Worm (Caenorhabditis elegans) whole organism, L4 larva: Measurements from ENCODE around the gene K08B12.1.

ENCODE experiments used
- F10B5.3 ChIP-seq: sonication (generic microtip); optimal IDR thresholded peaks from 2 replicates; lab custom pipeline; 2016; ENCODE audit warnings: mild to moderate bottlenecking, missing genetic modification characterization, missing compliant biosample characterization
- F26F4.8 ChIP-seq: fragments of 200-800 bp; sonication (Bioruptor generic); conservative IDR thresholded peaks from 2 replicates; pipeline ENCODE4 v1.3.6; 2022; ENCODE audit warnings: missing genetic modification characterization, missing compliant biosample characterization
- F44E2.7 ChIP-seq: fragments of 200-800 bp; sonication (Bioruptor generic); IDR thresholded peaks from 2 replicates; pipeline ENCODE4 v2.1.2; 2022; ENCODE audit warnings: missing genetic modification characterization, missing compliant biosample characterization
- T26A8.4 ChIP-seq: fragments of 200-800 bp; sonication (Bioruptor generic); IDR thresholded peaks from 2 replicates; pipeline ENCODE4 v1.3.6; 2022; ENCODE audit warnings: missing genetic modification characterization, missing compliant biosample characterization
- Y5F2A.4 ChIP-seq: fragments of 200-800 bp; sonication (Bioruptor generic); optimal IDR thresholded peaks from 2 replicates; lab custom pipeline; 2018; ENCODE audit warnings: mild to moderate bottlenecking, missing genetic modification characterization, missing compliant biosample characterization
- Y75B8A.6 ChIP-seq: fragments of 200-800 bp; sonication (Bioruptor generic); IDR thresholded peaks from 2 replicates; pipeline ENCODE4 v1.3.6; 2022; ENCODE audit warnings: missing genetic modification reagents, missing genetic modification characterization, missing compliant biosample characterization
- aly-2 ChIP-seq: sonication (generic microtip); optimal IDR thresholded peaks from 2 replicates; lab custom pipeline; 2018; ENCODE audit warnings: missing biosample characterization, missing genetic modification characterization
- ama-1 ChIP-seq: fragments of 150-350 bp; optimal IDR thresholded peaks from 2 replicates; lab custom pipeline; 2014; ENCODE audit warnings: inconsistent platforms, mixed read lengths
- ceh-20 ChIP-seq: fragments of 200-800 bp; sonication (Bioruptor generic); IDR thresholded peaks from 2 replicates; pipeline ENCODE4 v1.3.6; 2022; ENCODE audit warnings: missing genetic modification reagents, missing genetic modification characterization, missing compliant biosample characterization
- ceh-44 ChIP-seq: fragments of 200-800 bp; sonication (Bioruptor generic); IDR thresholded peaks from 2 replicates; pipeline ENCODE4 v1.3.6; 2022; ENCODE audit warnings: missing genetic modification reagents, missing genetic modification characterization, missing compliant biosample characterization
- ctbp-1 ChIP-seq: fragments of 200-800 bp; sonication (Bioruptor generic); IDR thresholded peaks from 2 replicates; pipeline ENCODE4 v1.3.6; 2022; ENCODE audit warnings: missing genetic modification reagents, missing genetic modification characterization, missing compliant biosample characterization
- daf-16 ChIP-seq, 3 experiments: sonication (generic microtip); optimal IDR thresholded peaks; 2 replicates each; lab custom pipeline; 2016 to 2017; ENCODE audit warnings: missing genetic modification characterization in 3 of 3, missing genetic modification reagents in 3 of 3, mild to moderate bottlenecking in 2 of 3, missing compliant biosample characterization in 2 of 3, missing biosample characterization in 1 of 3, moderate library complexity in 1 of 3
- daf-19 ChIP-seq: fragments of 200-800 bp; sonication (Bioruptor generic); conservative IDR thresholded peaks from 2 replicates; pipeline ENCODE4 v1.3.6; 2022; ENCODE audit warnings: missing genetic modification characterization, missing compliant biosample characterization
- dmd-6 ChIP-seq: fragments of 200-800 bp; sonication (Bioruptor generic); IDR thresholded peaks from 2 replicates; pipeline ENCODE4 v1.3.6; 2022; ENCODE audit warnings: missing genetic modification reagents, missing genetic modification characterization, missing compliant biosample characterization
- dmd-9 ChIP-seq: fragments of 200-800 bp; sonication (Bioruptor generic); IDR thresholded peaks from 2 replicates; pipeline ENCODE4 v1.3.6; 2022; ENCODE audit warnings: missing genetic modification reagents, missing genetic modification characterization, missing compliant biosample characterization
- duxl-1 ChIP-seq: sonication (generic microtip); optimal IDR thresholded peaks from 2 replicates; lab custom pipeline; 2016; ENCODE audit warnings: mild to moderate bottlenecking, missing genetic modification characterization, moderate library complexity, missing compliant biosample characterization; ENCODE audit not compliant: poor library complexity
- fkh-10 ChIP-seq: fragments of 150-350 bp; optimal IDR thresholded peaks from 2 replicates; lab custom pipeline; 2014; ENCODE audit warnings: missing biosample characterization, missing genetic modification reagents, missing genetic modification characterization
- fos-1 ChIP-seq: fragments of 150-350 bp; optimal IDR thresholded peaks from 2 replicates; lab custom pipeline; 2014; ENCODE audit warnings: missing biosample characterization, missing genetic modification characterization
- gei-8 ChIP-seq: fragments of 200-800 bp; sonication (Bioruptor generic); optimal IDR thresholded peaks from 2 replicates; lab custom pipeline; 2018; ENCODE audit warnings: mild to moderate bottlenecking, missing genetic modification characterization, missing compliant biosample characterization
- hif-1 ChIP-seq, 2 experiments: sonication (generic microtip); optimal IDR thresholded peaks; 2 replicates each; lab custom pipeline; 2016 to 2017; ENCODE audit warnings: missing compliant biosample characterization in 2 of 2, missing genetic modification characterization in 2 of 2, missing genetic modification reagents in 2 of 2, missing genotype in 2 of 2, mild to moderate bottlenecking in 1 of 2
- hlh-11 ChIP-seq: fragments of 200-800 bp; sonication (Bioruptor generic); optimal IDR thresholded peaks from 2 replicates; lab custom pipeline; 2018; ENCODE audit warnings: mild to moderate bottlenecking, missing genetic modification characterization, missing compliant biosample characterization
- hlh-30 ChIP-seq: sonication (generic microtip); optimal IDR thresholded peaks from 2 replicates; lab custom pipeline; 2017; ENCODE audit warnings: antibody characterized with exemption, mild to moderate bottlenecking, missing genetic modification characterization, missing compliant biosample characterization; ENCODE audit not compliant: insufficient read depth
- hmg-1.1 ChIP-seq: fragments of 200-800 bp; sonication (Bioruptor generic); IDR thresholded peaks from 2 replicates; pipeline ENCODE4 v1.3.6; 2022; ENCODE audit warnings: missing genetic modification reagents, missing genetic modification characterization, missing compliant biosample characterization
- lin-38 ChIP-seq: fragments of 200-800 bp; sonication (Bioruptor generic); IDR thresholded peaks from 2 replicates; pipeline ENCODE4 v1.3.6; 2022; ENCODE audit warnings: missing genetic modification reagents, missing genetic modification characterization, missing compliant biosample characterization
- lir-3 ChIP-seq: sonication (generic microtip); optimal IDR thresholded peaks from 2 replicates; lab custom pipeline; 2016; ENCODE audit warnings: mild to moderate bottlenecking, missing genetic modification characterization, missing compliant biosample characterization
- lsy-2 ChIP-seq, 2 experiments: fragments of 150-350 bp in 1 of 2; sonication (generic microtip) in 1 of 2; optimal IDR thresholded peaks; 2 replicates each; lab custom pipeline; 2014 to 2017; ENCODE audit warnings: missing biosample characterization in 2 of 2, missing genetic modification characterization in 2 of 2
- mdl-1 ChIP-seq, 2 experiments: fragments of 150-350 bp in 1 of 2; sonication (generic microtip) in 1 of 2; optimal IDR thresholded peaks; 2 replicates each; lab custom pipeline; 2014 to 2017; ENCODE audit warnings: missing biosample characterization in 2 of 2, missing genetic modification characterization in 2 of 2
- mep-1 ChIP-seq: fragments of 150-350 bp; sonication (generic microtip); optimal IDR thresholded peaks from 3 replicates; lab custom pipeline; 2014; ENCODE audit warnings: missing biosample characterization, missing genetic modification characterization
- mes-2 ChIP-seq: sonication (generic microtip); optimal IDR thresholded peaks from 2 replicates; lab custom pipeline; 2016; ENCODE audit warnings: missing genotype, mild to moderate bottlenecking, missing genetic modification characterization, missing compliant biosample characterization; ENCODE audit not compliant: poor library complexity, severe bottlenecking
- mxl-2 ChIP-seq: fragments of 200-800 bp; sonication (Bioruptor generic); conservative IDR thresholded peaks from 2 replicates; pipeline ENCODE4 v1.3.6; 2022; ENCODE audit warnings: missing genetic modification reagents, missing genetic modification characterization, missing compliant biosample characterization
- mxl-3 ChIP-seq: fragments of 200-800 bp; sonication (Bioruptor generic); optimal IDR thresholded peaks from 2 replicates; lab custom pipeline; 2018; ENCODE audit warnings: mild to moderate bottlenecking, missing genetic modification characterization, missing compliant biosample characterization
- nhr-102 ChIP-seq: sonication (generic microtip); optimal IDR thresholded peaks from 2 replicates; lab custom pipeline; 2016; ENCODE audit warnings: mild to moderate bottlenecking, missing genetic modification characterization, moderate library complexity, missing compliant biosample characterization
- nhr-28 ChIP-seq: fragments of 150-350 bp; optimal IDR thresholded peaks from 2 replicates; lab custom pipeline; 2014; ENCODE audit warnings: missing biosample characterization, missing genetic modification characterization
- nhr-48 ChIP-seq: sonication (generic microtip); optimal IDR thresholded peaks from 2 replicates; lab custom pipeline; 2016; ENCODE audit warnings: mild to moderate bottlenecking, missing genetic modification characterization, missing compliant biosample characterization
- nhr-6 ChIP-seq: fragments of 150-350 bp; optimal IDR thresholded peaks from 2 replicates; lab custom pipeline; 2014; ENCODE audit warnings: missing biosample characterization, missing genetic modification characterization
- nhr-76 ChIP-seq: fragments of 150-350 bp; optimal IDR thresholded peaks from 2 replicates; lab custom pipeline; 2014; ENCODE audit warnings: missing biosample characterization, missing genetic modification characterization
- nhr-77 ChIP-seq: fragments of 150-350 bp; optimal IDR thresholded peaks from 2 replicates; lab custom pipeline; 2014; ENCODE audit warnings: missing biosample characterization, missing genetic modification characterization
- pha-4 ChIP-seq, 2 experiments: fragments of 150-350 bp in 1 of 2; fragments of 200-800 bp in 1 of 2; sonication (Bioruptor generic) in 1 of 2; IDR thresholded peaks in 1 of 2; optimal IDR thresholded peaks in 1 of 2; 2 replicates each; pipeline versions ENCODE4 v1.3.6 to Lab custom; 2014 to 2022; ENCODE audit warnings: missing genetic modification characterization in 2 of 2, missing genetic modification reagents in 2 of 2, missing biosample characterization in 1 of 2, missing compliant biosample characterization in 1 of 2
- rbr-2 ChIP-seq: sonication (generic microtip); optimal IDR thresholded peaks from 2 replicates; lab custom pipeline; 2016; ENCODE audit warnings: missing genotype, missing genetic modification characterization, missing compliant biosample characterization
- sdz-12 ChIP-seq: fragments of 200-800 bp; sonication (Bioruptor generic); optimal IDR thresholded peaks from 2 replicates; lab custom pipeline; 2018; ENCODE audit warnings: mild to moderate bottlenecking, missing genetic modification characterization, missing compliant biosample characterization
- set-16 ChIP-seq: fragments of 200-800 bp; sonication (Bioruptor generic); IDR thresholded peaks from 2 replicates; pipeline ENCODE4 v1.3.6; 2022; ENCODE audit warnings: missing genetic modification reagents, missing genetic modification characterization, missing compliant biosample characterization
- snpc-4 ChIP-seq: fragments of 150-350 bp; optimal IDR thresholded peaks from 2 replicates; lab custom pipeline; 2014; ENCODE audit warnings: missing biosample characterization, missing genetic modification characterization
- spr-3 ChIP-seq: fragments of 200-800 bp; sonication (Bioruptor generic); optimal IDR thresholded peaks from 2 replicates; lab custom pipeline; 2018; ENCODE audit warnings: mild to moderate bottlenecking, missing genetic modification characterization, missing compliant biosample characterization
- tra-1 ChIP-seq: fragments of 200-800 bp; sonication (Bioruptor generic); IDR thresholded peaks from 2 replicates; pipeline ENCODE4 v1.3.6; 2022; ENCODE audit warnings: missing genetic modification reagents, missing genetic modification characterization, missing compliant biosample characterization
- unc-62 ChIP-seq, 3 experiments: fragments of 150-350 bp in 1 of 3; sonication (generic microtip); optimal IDR thresholded peaks in 2 of 3; peaks in 1 of 3; 1 replicate in 1 of 3; 2 replicates in 2 of 3; lab custom pipeline; 2014 to 2017; ENCODE audit warnings: missing biosample characterization in 3 of 3, missing genetic modification characterization in 3 of 3, missing genetic modification reagents in 3 of 3, missing genotype in 1 of 3

Gene K08B12.1

DNA sequence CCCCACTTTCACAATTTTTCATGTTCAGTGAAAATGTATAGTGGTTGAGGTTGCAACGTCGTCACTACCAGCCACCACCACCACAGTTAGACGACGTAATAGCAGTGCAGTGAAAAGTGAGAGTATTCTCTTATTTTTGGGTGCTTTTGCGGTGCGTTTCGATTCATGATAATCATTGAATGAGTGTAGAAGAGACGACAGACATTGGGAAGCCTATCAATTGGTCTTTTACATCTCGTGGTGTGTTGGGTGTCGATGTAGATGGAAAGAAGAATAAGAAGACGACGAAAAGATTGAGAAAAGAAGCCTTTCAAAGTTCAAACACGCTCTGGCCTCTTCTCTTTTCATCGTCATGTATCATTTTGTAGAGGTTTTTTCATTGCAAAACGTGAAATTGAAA lies 19.3 kb upstream of the K08B12.1 start (continued):
- no peak for TF ChIP-seq pha-4 (GFP tag; IDR thresholded peaks at IDR 0.05; lab: Robert Waterston, UW)
- TF ChIP-seq pha-4 (tag; optimal IDR thresholded peaks at IDR 0.05; lab: Kevin White, UChicago), result no peak
- no peak for TF ChIP-seq ctbp-1 (GFP tag; lab: Robert Waterston, UW)
- peak in 1 of 2 experiments; percentile 59 for TF ChIP-seq lsy-2 (tag; optimal IDR thresholded peaks at IDR 0.05; lab: Kevin White, UChicago)
- TF ChIP-seq mes-2, result peak; percentile 15
- peak; percentile 69 for TF ChIP-seq hlh-30 (tag; lab: Kevin White, UChicago)
- no peak for TF ChIP-seq ama-1
- TF ChIP-seq daf-16 (GFP tag; optimal IDR thresholded peaks at IDR 0.05; lab: Kevin White, UChicago), result no peak
- TF ChIP-seq daf-16 (tag; optimal IDR thresholded peaks at IDR 0.05; lab: Kevin White, UChicago), result peak; percentile 3
- TF ChIP-seq F10B5.3 (tag; lab: Kevin White, UChicago), result no peak
- 0 out of 2 replicates have a peak, but pooled peaks have one; percentile 14 for TF ChIP-seq ceh-20
- TF ChIP-seq set-16 (GFP tag; lab: Robert Waterston, UW), result no peak
- TF ChIP-seq lin-38, result no peak
- TF ChIP-seq Y5F2A.4 (GFP tag; lab: Kevin White, UChicago), result no peak
- 0 out of 2 replicates have a peak, but pooled peaks have one; percentile 40 for TF ChIP-seq hmg-1.1 (GFP tag; lab: Robert Waterston, UW)
- TF ChIP-seq lir-3 (tag; lab: Kevin White, UChicago), result no peak
- no peak for TF ChIP-seq nhr-6 (tag; lab: Kevin White, UChicago)
- TF ChIP-seq duxl-1, result no peak
- TF ChIP-seq Y75B8A.6 (GFP tag; lab: Robert Waterston, UW), result no peak
- TF ChIP-seq, all 104 proteins: peak for 21

DNA sequence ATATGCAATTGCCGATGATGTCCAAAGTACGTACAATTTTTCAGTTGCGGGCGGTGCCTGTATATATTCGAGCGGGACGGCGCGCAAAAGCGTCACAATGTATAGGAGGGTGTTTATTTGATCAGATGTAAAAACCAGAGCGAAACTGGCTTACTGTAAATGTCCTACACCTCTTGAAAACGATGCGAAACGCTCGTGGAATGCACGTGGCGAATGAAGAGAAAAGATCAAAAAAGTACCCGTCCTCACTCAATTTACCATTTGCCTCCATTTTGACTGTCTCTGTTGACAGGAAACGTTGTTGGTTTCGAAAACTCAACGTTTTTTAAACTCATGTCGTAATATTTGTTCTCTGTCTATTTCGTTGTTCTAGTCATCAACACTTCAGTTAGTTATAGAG lies 18.4 kb upstream of the K08B12.1 start:
- peak; percentile 97 for TF ChIP-seq dmd-6
- TF ChIP-seq lin-38, result 0 out of 2 replicates have a peak, but pooled peaks have one; percentile 11
- TF ChIP-seq daf-16 (GFP tag; optimal IDR thresholded peaks at IDR 0.05; lab: Kevin White, UChicago), result no peak
- peak; percentile 88 for TF ChIP-seq daf-16 (tag; optimal IDR thresholded peaks at IDR 0.05; lab: Kevin White, UChicago)
- no peak for TF ChIP-seq fkh-10 (GFP tag; lab: Kevin White, UChicago)
- TF ChIP-seq mxl-3 (GFP tag; lab: Kevin White, UChicago), result peak; percentile 75
- no peak for TF ChIP-seq snpc-4
- peak; percentile 95 for TF ChIP-seq mxl-2 (GFP tag; lab: Robert Waterston, UW)
- TF ChIP-seq daf-19, result no peak
- no peak for TF ChIP-seq fos-1 (tag; lab: Kevin White, UChicago)
- no peak for TF ChIP-seq ama-1
- TF ChIP-seq dmd-9, result no peak
- peak; percentile 97 for TF ChIP-seq nhr-48 (tag; lab: Kevin White, UChicago)
- no peak for TF ChIP-seq ceh-44
- no peak for TF ChIP-seq F26F4.8 (GFP tag; lab: Robert Waterston, UW)
- peak; percentile 46 for TF ChIP-seq nhr-28
- TF ChIP-seq rbr-2, result no peak
- TF ChIP-seq aly-2 (tag; lab: Kevin White, UChicago), result no peak
- TF ChIP-seq T26A8.4 (GFP tag; lab: Robert Waterston, UW), result peak; percentile 37; the same call in 1 of the 2 replicates
- peak; percentile 22 for TF ChIP-seq gei-8 (GFP tag; lab: Kevin White, UChicago)
- peak in 1 of 2 experiments; percentile 52 for TF ChIP-seq lsy-2 (tag; optimal IDR thresholded peaks at IDR 0.05; lab: Kevin White, UChicago)
- no peak for TF ChIP-seq ceh-20
- no peak for TF ChIP-seq F44E2.7 (GFP tag; lab: Robert Waterston, UW)
- no peak for TF ChIP-seq sdz-12 (GFP tag; lab: Kevin White, UChicago)
- peak in 1 of 2 experiments; percentile 50 for TF ChIP-seq hif-1 (tag; optimal IDR thresholded peaks at IDR 0.05; lab: Kevin White, UChicago)
- TF ChIP-seq pha-4 (GFP tag; IDR thresholded peaks at IDR 0.05; lab: Robert Waterston, UW), result peak; percentile 63; the same call in 1 of the 2 replicates
- TF ChIP-seq pha-4 (tag; optimal IDR thresholded peaks at IDR 0.05; lab: Kevin White, UChicago), result peak; percentile 78
- peak; percentile 26 for TF ChIP-seq mep-1 (tag; lab: Kevin White, UChicago)
- TF ChIP-seq nhr-102 (tag; lab: Kevin White, UChicago), result peak; percentile 28
- peak; percentile 70 for TF ChIP-seq hlh-30 (tag; lab: Kevin White, UChicago)
- TF ChIP-seq mdl-1 (tag; optimal IDR thresholded peaks at IDR 0.05; lab: Kevin White, UChicago), result peak in 1 of 2 experiments; percentile 78
- peak; percentile 11 for TF ChIP-seq mes-2
- peak; percentile 35; the same call in 1 of the 2 replicates for TF ChIP-seq tra-1 (GFP tag; lab: Robert Waterston, UW)
- no peak for TF ChIP-seq nhr-76 (tag; lab: Kevin White, UChicago)
- peak; percentile 73 for TF ChIP-seq nhr-77 (tag; lab: Kevin White, UChicago)
- peak; percentile 83 for TF ChIP-seq hlh-11 (tag; lab: Kevin White, UChicago)
- peak in 1 of 2 experiments; percentile 59 for TF ChIP-seq unc-62 (GFP tag; optimal IDR thresholded peaks at IDR 0.05 in 1 of 2; lab: Kevin White, UChicago)
- no peak for TF ChIP-seq unc-62 (tag; optimal IDR thresholded peaks at IDR 0.05; lab: Kevin White, UChicago)
- TF ChIP-seq spr-3 (GFP tag; lab: Kevin White, UChicago), result no peak
